Fruit fly (Drosophila melanogaster): ENCODE data around the gene CG7384.

Gene CG7384

DNA sequence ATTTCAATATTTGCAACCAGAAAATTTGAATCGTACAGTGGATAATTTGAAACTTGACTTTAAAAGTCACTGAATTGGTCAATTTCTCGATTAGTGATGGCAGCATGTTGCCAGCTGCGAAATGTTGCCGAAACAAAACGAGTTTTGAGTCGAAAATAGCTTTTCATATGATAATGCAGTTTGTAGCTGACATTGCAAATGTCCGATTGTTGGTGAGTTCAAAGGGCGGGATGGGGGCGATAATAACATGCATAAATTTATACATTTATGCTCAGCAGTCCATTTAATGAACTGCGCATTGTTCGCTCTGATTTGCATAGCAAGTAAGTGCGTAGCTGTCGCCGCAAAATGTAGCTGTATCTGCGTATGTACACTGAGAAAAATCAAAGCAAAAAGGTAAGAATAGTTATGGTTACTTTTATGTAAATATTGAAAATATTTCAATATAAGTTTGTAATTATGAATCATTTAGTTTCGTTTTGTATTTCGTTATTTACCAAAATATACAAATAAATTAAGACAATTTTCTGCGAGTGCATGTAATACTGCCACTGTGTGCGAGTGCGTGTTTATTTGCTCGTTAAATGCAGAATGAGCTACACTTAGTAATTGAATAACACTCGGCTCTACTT, 16.8 kb upstream of the CG7384 start, which contains the start of gene Lip4 (continued):
- TF ChIP-seq bowl (GFP tag; IDR thresholded peaks at IDR 0.05): 0 out of 2 replicates have a peak, but pooled peaks have one; percentile 7
- peak; percentile 76 for TF ChIP-seq CG10366 (GFP tag; IDR thresholded peaks at IDR 0.05)
- TF ChIP-seq eyg (GFP tag; optimal IDR thresholded peaks at IDR 0.05): peak; percentile 43
- peak; percentile 28 for TF ChIP-seq repo (GFP tag; optimal IDR thresholded peaks at IDR 0.05)
- TF ChIP-seq kah (GFP tag; optimal IDR thresholded peaks at IDR 0.05): peak; percentile 28
- peak; percentile 48 for TF ChIP-seq ewg (GFP tag; optimal IDR thresholded peaks at IDR 0.05)
- TF ChIP-seq tll (GFP tag; optimal IDR thresholded peaks at IDR 0.05): no peak
- TF ChIP-seq zfh1 (GFP tag; IDR thresholded peaks at IDR 0.05): peak; percentile 69
- TF ChIP-seq CG9609 (GFP tag; optimal IDR thresholded peaks at IDR 0.05): no peak
- TF ChIP-seq odd (GFP tag; optimal IDR thresholded peaks at IDR 0.05): peak; percentile 58
- TF ChIP-seq klu (GFP tag; IDR thresholded peaks at IDR 0.05): peak; percentile 43; the same call in 1 of the 2 replicates
- no peak for TF ChIP-seq sob (GFP tag; IDR thresholded peaks at IDR 0.05)
- peak; percentile 33 for TF ChIP-seq CG2116 (GFP tag; optimal IDR thresholded peaks at IDR 0.05)
- peak; percentile 35; the same call in 1 of the 2 replicates for TF ChIP-seq Nf-YA (GFP tag; IDR thresholded peaks at IDR 0.05)
- TF ChIP-seq CG12942 (GFP tag; optimal IDR thresholded peaks at IDR 0.05): peak; percentile 46
- TF ChIP-seq Gug (GFP tag; IDR thresholded peaks at IDR 0.05): peak; percentile 24; the same call in 1 of the 4 replicates
- TF ChIP-seq CG3065 (GFP tag; optimal IDR thresholded peaks at IDR 0.05): no peak
- peak; percentile 54 for TF ChIP-seq CG18619 (GFP tag; optimal IDR thresholded peaks at IDR 0.05)
- peak; percentile 79 for TF ChIP-seq Rfx (GFP tag; IDR thresholded peaks at IDR 0.05)
- peak; percentile 85 for TF ChIP-seq dysf (GFP tag; IDR thresholded peaks at IDR 0.05)
- peak; percentile 69 for TF ChIP-seq az2 (GFP tag; optimal IDR thresholded peaks at IDR 0.05)
- TF ChIP-seq Jarid2 (GFP tag; optimal IDR thresholded peaks at IDR 0.05): peak; percentile 47
- TF ChIP-seq gce (GFP tag; IDR thresholded peaks at IDR 0.05): peak; percentile 38; the same call in 1 of the 3 replicates
- TF ChIP-seq NfI (GFP tag; optimal IDR thresholded peaks at IDR 0.05): peak; percentile 59
- peak; percentile 90 for TF ChIP-seq Med (GFP tag)
- TF ChIP-seq sens-2 (GFP tag; IDR thresholded peaks at IDR 0.05): 0 out of 2 replicates have a peak, but pooled peaks have one; percentile 36
- peak; percentile 76 for TF ChIP-seq Oli (tag; optimal IDR thresholded peaks at IDR 0.05)
- peak; percentile 71 for TF ChIP-seq tap (tag; optimal IDR thresholded peaks at IDR 0.05)
- peak; percentile 83 for TF ChIP-seq CG13424 (tag; optimal IDR thresholded peaks at IDR 0.05)
- TF ChIP-seq bcd (GFP tag; optimal IDR thresholded peaks at IDR 0.05): peak; percentile 72
- no peak for TF ChIP-seq emc (GFP tag; optimal IDR thresholded peaks at IDR 0.05)
- peak; percentile 55 for TF ChIP-seq CG12299 (tag; optimal IDR thresholded peaks at IDR 0.05)
- no peak for TF ChIP-seq ash1 (GFP tag; optimal IDR thresholded peaks at IDR 0.05)
- TF ChIP-seq Pdp1 (GFP tag; optimal IDR thresholded peaks at IDR 0.05): peak; percentile 58 to 70
- TF ChIP-seq CG2120 (GFP tag; optimal IDR thresholded peaks at IDR 0.05): peak; percentile 64
- no peak for TF ChIP-seq kay (GFP tag; optimal IDR thresholded peaks at IDR 0.05)
- TF ChIP-seq D19A (tag; optimal IDR thresholded peaks at IDR 0.05): peak; percentile 64
- TF ChIP-seq CG4282 (GFP tag; optimal IDR thresholded peaks at IDR 0.05): no peak
- peak; percentile 81 for TF ChIP-seq nmo (GFP tag; optimal IDR thresholded peaks at IDR 0.05)
- no peak for TF ChIP-seq Lpt (GFP tag; optimal IDR thresholded peaks at IDR 0.05)
- peak; percentile 56 for TF ChIP-seq CG12155 (GFP tag; optimal IDR thresholded peaks at IDR 0.05)
- peak; percentile 53; the same call in 1 of the 2 replicates for TF ChIP-seq CG43689 (GFP tag; IDR thresholded peaks at IDR 0.05)
- TF ChIP-seq B-H1 (GFP tag; IDR thresholded peaks at IDR 0.05): peak; percentile 64
- peak; percentile 82 for TF ChIP-seq CG17829 (tag; optimal IDR thresholded peaks at IDR 0.05)
- no peak for TF ChIP-seq Bgb (GFP tag; IDR thresholded peaks at IDR 0.05; ENCODE audit: partially characterized antibody)
- TF ChIP-seq E2f1 (GFP tag; IDR thresholded peaks at IDR 0.05): peak; percentile 73
- no peak for TF ChIP-seq sc (optimal IDR thresholded peaks at IDR 0.05)
- no peak for TF ChIP-seq sc (GFP tag; optimal IDR thresholded peaks at IDR 0.05)
- peak; percentile 67 for TF ChIP-seq slou (GFP tag; optimal IDR thresholded peaks at IDR 0.05)
- TF ChIP-seq CG32532 (GFP tag; IDR thresholded peaks at IDR 0.05): peak; percentile 81
